Fruit fly (Drosophila melanogaster): ENCODE results near the gene CG12992.

Gene CG12992

dm6 chrX:17631996-17632612 lies 43.4 kb downstream of the CG12992 start, which contains the start of the genes corolla and ND-24:
Gene corolla, minus strand, starts transcription at chrX:17632047.
Gene ND-24, plus strand, starts transcription at chrX:17632089.
- TF ChIP-seq EcR (GFP tag; optimal IDR thresholded peaks at IDR 0.05) (no peak), D1 (tag; optimal IDR thresholded peaks at IDR 0.05) (no peak), CG32121 (GFP tag; IDR thresholded peaks at IDR 0.05) (peak; percentile 74), CG17806 (tag; optimal IDR thresholded peaks at IDR 0.05) (peak; percentile 57), CG15710 (tag; optimal IDR thresholded peaks at IDR 0.05) (peak; percentile 60), CG34367 (tag; optimal IDR thresholded peaks at IDR 0.05) (peak; percentile 35), fd96Ca (GFP tag; IDR thresholded peaks at IDR 0.05) (no peak; the same call in 2 of the 3 replicates), rn (GFP tag; IDR thresholded peaks at IDR 0.05) (peak; percentile 66), CG14655 (GFP tag; optimal IDR thresholded peaks at IDR 0.05) (no peak), Pif1B (GFP tag; optimal IDR thresholded peaks at IDR 0.05) (no peak), CG10348 (GFP tag; IDR thresholded peaks at IDR 0.05) (no peak), CG9948 (tag; optimal IDR thresholded peaks at IDR 0.05) (peak; percentile 51), Snoo (tag; optimal IDR thresholded peaks at IDR 0.05) (peak; percentile 38), CG8301 (tag; optimal IDR thresholded peaks at IDR 0.05) (peak; percentile 31), CG13204 (GFP tag; optimal IDR thresholded peaks at IDR 0.05) (no peak), Pif1A (GFP tag; optimal IDR thresholded peaks at IDR 0.05) (no peak), gl (tag; optimal IDR thresholded peaks at IDR 0.05) (no peak), CG4496 (GFP tag; IDR thresholded peaks at IDR 0.05) (peak; percentile 88), CG12605 (GFP tag; IDR thresholded peaks at IDR 0.05) (peak; percentile 61), Ets98B (GFP tag; IDR thresholded peaks at IDR 0.05) (peak; percentile 77), CG8159 (tag; optimal IDR thresholded peaks at IDR 0.05) (peak; percentile 43)

dm6 chrX:17636001-17636400 lies 47.3 kb downstream of the CG12992 start, which contains the start of the genes CG8289 and CG5800:
Gene CG8289, minus strand, starts transcription at chrX:17636044.
Gene CG5800, plus strand, starts transcription at chrX:17636281.
- TF ChIP-seq CG17806 (tag; optimal IDR thresholded peaks at IDR 0.05): no peak
- TF ChIP-seq CG34367 (tag; optimal IDR thresholded peaks at IDR 0.05): no peak
- TF ChIP-seq rn (GFP tag; IDR thresholded peaks at IDR 0.05): no peak
- no peak for TF ChIP-seq CG8159 (tag; optimal IDR thresholded peaks at IDR 0.05)
- no peak for TF ChIP-seq Snoo (tag; optimal IDR thresholded peaks at IDR 0.05)
- no peak for TF ChIP-seq CG12605 (GFP tag; IDR thresholded peaks at IDR 0.05)
- TF ChIP-seq fd96Ca (GFP tag; IDR thresholded peaks at IDR 0.05): no peak
- TF ChIP-seq CG14655 (GFP tag; optimal IDR thresholded peaks at IDR 0.05): no peak
- TF ChIP-seq Pif1A (GFP tag; optimal IDR thresholded peaks at IDR 0.05): no peak
- TF ChIP-seq gl (tag; optimal IDR thresholded peaks at IDR 0.05): no peak
- TF ChIP-seq CG9948 (tag; optimal IDR thresholded peaks at IDR 0.05): no peak
- no peak for TF ChIP-seq D1 (tag; optimal IDR thresholded peaks at IDR 0.05)
- no peak for TF ChIP-seq CG13204 (GFP tag; optimal IDR thresholded peaks at IDR 0.05)
- TF ChIP-seq CG10348 (GFP tag; IDR thresholded peaks at IDR 0.05): no peak
- TF ChIP-seq CG15710 (tag; optimal IDR thresholded peaks at IDR 0.05): no peak

DNA sequence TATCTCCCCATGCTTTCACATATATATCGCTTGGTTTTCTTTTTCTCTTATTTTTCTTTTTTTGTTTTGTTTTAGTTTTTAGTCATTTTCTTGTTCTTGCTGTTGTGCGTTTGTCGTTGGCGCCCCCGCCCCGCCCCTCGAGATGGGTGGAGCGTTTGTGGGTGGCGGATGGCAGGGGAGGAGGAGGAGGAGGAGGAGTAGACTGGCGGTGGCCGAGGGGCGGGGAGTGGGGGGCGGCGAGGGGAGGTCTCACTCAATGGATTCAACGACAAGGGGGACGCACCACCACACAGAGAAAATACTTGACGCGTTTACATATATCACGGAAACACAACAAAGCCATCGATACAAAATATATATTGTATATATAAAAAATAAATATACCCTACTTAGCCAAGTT lies 52.2 kb downstream of the CG12992 start:
- TF ChIP-seq Snoo (tag; optimal IDR thresholded peaks at IDR 0.05) (no peak), CG32121 (GFP tag; IDR thresholded peaks at IDR 0.05) (0 out of 2 replicates have a peak, but pooled peaks have one; percentile 11), CG9948 (tag; optimal IDR thresholded peaks at IDR 0.05) (no peak), CG13204 (GFP tag; optimal IDR thresholded peaks at IDR 0.05) (no peak), CG4496 (GFP tag; IDR thresholded peaks at IDR 0.05) (0 out of 3 replicates have a peak, but pooled peaks have one; percentile 34), Pif1B (GFP tag; optimal IDR thresholded peaks at IDR 0.05) (no peak), Pif1A (GFP tag; optimal IDR thresholded peaks at IDR 0.05) (no peak), gl (tag; optimal IDR thresholded peaks at IDR 0.05) (no peak), rn (GFP tag; IDR thresholded peaks at IDR 0.05) (no peak), fd96Ca (GFP tag; IDR thresholded peaks at IDR 0.05) (no peak)

Measured in whole organism, pupa.